Fruit fly (Drosophila melanogaster) whole organism, wandering third instar larva: ENCODE data around the gene Pvf1.

Experiments
- Abd-B ChIP-seq: fragments of >200 bp; optimal IDR thresholded peaks from 2 replicates; lab custom pipeline; 2017; ENCODE audit warnings: missing biosample characterization, missing genetic modification characterization
- GATAd ChIP-seq: sonication (Bioruptor generic); optimal IDR thresholded peaks from 2 replicates; lab custom pipeline; 2016; ENCODE audit warnings: missing biosample characterization, missing genetic modification characterization
- Mio ChIP-seq: sonication (Bioruptor generic); optimal IDR thresholded peaks from 2 replicates; lab custom pipeline; 2016; ENCODE audit warnings: missing biosample characterization, missing genetic modification characterization
- Myc ChIP-seq: fragments of >200 bp; optimal IDR thresholded peaks from 2 replicates; lab custom pipeline; 2017
- OdsH ChIP-seq: fragments of 200-800 bp; sonication (Bioruptor generic); optimal IDR thresholded peaks from 2 replicates; lab custom pipeline; 2016; ENCODE audit warnings: missing biosample characterization, mild to moderate bottlenecking, missing genetic modification characterization
- foxo ChIP-seq, 2 experiments: fragments of 200-800 bp; sonication (Bioruptor generic); optimal IDR thresholded peaks; 2 replicates in 1 of 2; 3 replicates in 1 of 2; lab custom pipeline; 2016 to 2017; ENCODE audit warnings: missing biosample characterization in 2 of 2, missing genetic modification characterization in 2 of 2
- fru ChIP-seq: fragments of 200-800 bp; sonication (Bioruptor generic); optimal IDR thresholded peaks from 3 replicates; lab custom pipeline; 2016; ENCODE audit warnings: missing biosample characterization, mild to moderate bottlenecking, missing genetic modification characterization
- pan ChIP-seq: fragments of >200 bp; optimal IDR thresholded peaks from 2 replicates; lab custom pipeline; 2017
- psq ChIP-seq: fragments of 200-800 bp; sonication (Bioruptor generic); optimal IDR thresholded peaks from 3 replicates; lab custom pipeline; 2017; ENCODE audit warnings: missing biosample characterization, mild to moderate bottlenecking, missing genetic modification characterization, moderate library complexity
- usp ChIP-seq: fragments of >200 bp; optimal IDR thresholded peaks from 2 replicates; lab custom pipeline; 2017; ENCODE audit warnings: missing biosample characterization, missing genetic modification characterization

dm6 chrX:18789353-18790210 lies 42.9 kb upstream of the Pvf1 start:
- TF ChIP-seq GATAd (no peak), pan (lab: Kevin White, UChicago) (no peak), Mio (GFP tag; lab: Kevin White, UChicago) (no peak), usp (no peak), psq (GFP tag; lab: Kevin White, UChicago) (peak; percentile 53), foxo (GFP tag; optimal IDR thresholded peaks at IDR 0.05; lab: Kevin White, UChicago) (peak in 1 of 2 experiments; percentile 29), Abd-B (GFP tag; lab: Kevin White, UChicago) (no peak), Myc (lab: Kevin White, UChicago) (no peak), fru (peak; percentile 68), OdsH (GFP tag; lab: Kevin White, UChicago) (peak; percentile 42)
